Fruit fly (Drosophila melanogaster) whole organism, wandering third instar larva: ENCODE data around the gene Lsd-1.

Experiments used
- Abd-B ChIP-seq: fragments of >200 bp; optimal IDR thresholded peaks from 2 replicates; lab custom pipeline; 2017; ENCODE audit warnings: missing biosample characterization, missing genetic modification characterization
- CG32264 ChIP-seq: fragments of 200-800 bp; sonication (Bioruptor generic); optimal IDR thresholded peaks from 2 replicates; lab custom pipeline; 2016; ENCODE audit warnings: missing biosample characterization, missing genetic modification characterization
- CG9705 ChIP-seq: fragments of 200-800 bp; sonication (Bioruptor generic); optimal IDR thresholded peaks from 2 replicates; lab custom pipeline; 2018; ENCODE audit warnings: missing biosample characterization, mild to moderate bottlenecking, missing genetic modification characterization
- CrebA ChIP-seq: fragments of 200-800 bp; sonication (Bioruptor generic); optimal IDR thresholded peaks from 2 replicates; lab custom pipeline; 2016; ENCODE audit warnings: missing biosample characterization, mild to moderate bottlenecking, missing genetic modification characterization, borderline replicate concordance
- Dfd ChIP-seq: fragments of >200 bp; optimal IDR thresholded peaks from 2 replicates; lab custom pipeline; 2017; ENCODE audit warnings: missing biosample characterization, missing genetic modification characterization
- Dif ChIP-seq: fragments of 200-275, 200-300 bp; sonication (Bioruptor generic); optimal IDR thresholded peaks from 2 replicates; lab custom pipeline; 2018; ENCODE audit warnings: missing biosample characterization, missing genetic modification characterization; ENCODE audit not compliant: partially characterized antibody
- GATAd ChIP-seq: sonication (Bioruptor generic); optimal IDR thresholded peaks from 2 replicates; lab custom pipeline; 2016; ENCODE audit warnings: missing biosample characterization, missing genetic modification characterization
- HLH106 ChIP-seq: fragments of 200-800 bp; optimal IDR thresholded peaks from 3 replicates; lab custom pipeline; 2019; ENCODE audit warnings: missing biosample characterization, mild to moderate bottlenecking, missing genetic modification characterization, moderate library complexity
- Hnf4 ChIP-seq: fragments of 200-800 bp; sonication (Bioruptor generic); optimal IDR thresholded peaks from 2 replicates; lab custom pipeline; 2016; ENCODE audit warnings: missing biosample characterization, mild to moderate bottlenecking, missing genetic modification characterization
- Hr78 ChIP-seq: fragments of >200 bp; optimal IDR thresholded peaks from 2 replicates; lab custom pipeline; 2017; ENCODE audit warnings: missing biosample characterization, missing genetic modification characterization
- Hr83 ChIP-seq: fragments of 200-300 bp; sonication (Bioruptor generic); optimal IDR thresholded peaks from 2 replicates; lab custom pipeline; 2016; ENCODE audit warnings: missing biosample characterization, mild to moderate bottlenecking, missing genetic modification characterization, moderate library complexity; ENCODE audit not compliant: poor library complexity, severe bottlenecking
- Jra ChIP-seq: sonication (Bioruptor generic); optimal IDR thresholded peaks from 2 replicates; lab custom pipeline; 2016; ENCODE audit warnings: missing biosample characterization, missing genetic modification characterization
- Mio ChIP-seq: sonication (Bioruptor generic); optimal IDR thresholded peaks from 2 replicates; lab custom pipeline; 2016; ENCODE audit warnings: missing biosample characterization, missing genetic modification characterization
- Myc ChIP-seq: fragments of >200 bp; optimal IDR thresholded peaks from 2 replicates; lab custom pipeline; 2017
- N ChIP-seq: fragments of >200 bp; optimal IDR thresholded peaks from 2 replicates; lab custom pipeline; 2018; ENCODE audit warnings: missing biosample characterization, missing external identifiers, missing genetic modification characterization
- OdsH ChIP-seq: fragments of 200-800 bp; sonication (Bioruptor generic); optimal IDR thresholded peaks from 2 replicates; lab custom pipeline; 2016; ENCODE audit warnings: missing biosample characterization, mild to moderate bottlenecking, missing genetic modification characterization
- Rel ChIP-seq, 2 experiments: fragments of 200-800 bp; sonication (Bioruptor generic) in 1 of 2; optimal IDR thresholded peaks; 2 replicates in 1 of 2; 3 replicates in 1 of 2; lab custom pipeline; 2016 to 2019; ENCODE audit warnings: mild to moderate bottlenecking in 2 of 2, missing biosample characterization in 2 of 2, missing genetic modification characterization in 2 of 2, moderate library complexity in 1 of 2
- Sp1 ChIP-seq: fragments of 200-800 bp; sonication (Bioruptor generic); optimal IDR thresholded peaks from 3 replicates; lab custom pipeline; 2019; ENCODE audit warnings: missing biosample characterization, mild to moderate bottlenecking, missing genetic modification characterization, moderate library complexity
- Vsx2 ChIP-seq: fragments of 200-300, 225-300 bp; sonication (Bioruptor generic); optimal IDR thresholded peaks from 2 replicates; lab custom pipeline; 2018; ENCODE audit warnings: missing biosample characterization, missing genetic modification characterization; ENCODE audit not compliant: partially characterized antibody
- br ChIP-seq: fragments of 200-800 bp; sonication (Bioruptor generic); optimal IDR thresholded peaks from 2 replicates; lab custom pipeline; 2016; ENCODE audit warnings: missing biosample characterization, missing genetic modification characterization
- brk ChIP-seq: fragments of 200-800 bp; sonication (Bioruptor generic); optimal IDR thresholded peaks from 2 replicates; lab custom pipeline; 2016; ENCODE audit warnings: missing biosample characterization, mild to moderate bottlenecking, missing genetic modification characterization
- dl ChIP-seq, 2 experiments: fragments of 175-275, 200-275 bp in 1 of 2; fragments of 200-275 bp in 1 of 2; sonication (Bioruptor generic); optimal IDR thresholded peaks; lab custom pipeline; 2018; ENCODE audit warnings: mild to moderate bottlenecking in 2 of 2, missing biosample characterization in 2 of 2, missing genetic modification characterization in 2 of 2, moderate library complexity in 2 of 2; ENCODE audit not compliant: partially characterized antibody in 2 of 2, insufficient read depth in 1 of 2
- dmrt93B ChIP-seq: fragments of 200-800 bp; sonication (Bioruptor generic); optimal IDR thresholded peaks from 2 replicates; lab custom pipeline; 2018; ENCODE audit warnings: missing biosample characterization, mild to moderate bottlenecking, missing genetic modification characterization
- ey ChIP-seq: fragments of 200-800 bp; sonication (Bioruptor generic); optimal IDR thresholded peaks from 2 replicates; lab custom pipeline; 2016; ENCODE audit warnings: missing biosample characterization, missing genetic modification characterization
- foxo ChIP-seq, 2 experiments: fragments of 200-800 bp; sonication (Bioruptor generic); optimal IDR thresholded peaks; 2 replicates in 1 of 2; 3 replicates in 1 of 2; lab custom pipeline; 2016 to 2017; ENCODE audit warnings: missing biosample characterization in 2 of 2, missing genetic modification characterization in 2 of 2
- fru ChIP-seq: fragments of 200-800 bp; sonication (Bioruptor generic); optimal IDR thresholded peaks from 3 replicates; lab custom pipeline; 2016; ENCODE audit warnings: missing biosample characterization, mild to moderate bottlenecking, missing genetic modification characterization
- h ChIP-seq: fragments of 200-800 bp; sonication (Bioruptor generic); optimal IDR thresholded peaks from 3 replicates; lab custom pipeline; 2016; ENCODE audit warnings: missing biosample characterization, mild to moderate bottlenecking, missing genetic modification characterization
- jim ChIP-seq: fragments of 175-275, 200-325 bp; sonication (Bioruptor generic); optimal IDR thresholded peaks from 2 replicates; lab custom pipeline; 2016; ENCODE audit warnings: missing biosample characterization, mild to moderate bottlenecking, missing genetic modification characterization
- lola ChIP-seq: fragments of >200 bp; optimal IDR thresholded peaks from 2 replicates; lab custom pipeline; 2017; ENCODE audit warnings: missing biosample characterization, missing genetic modification characterization
- pan ChIP-seq: fragments of >200 bp; optimal IDR thresholded peaks from 2 replicates; lab custom pipeline; 2017
- psq ChIP-seq: fragments of 200-800 bp; sonication (Bioruptor generic); optimal IDR thresholded peaks from 3 replicates; lab custom pipeline; 2017; ENCODE audit warnings: missing biosample characterization, mild to moderate bottlenecking, missing genetic modification characterization, moderate library complexity
- rgr ChIP-seq: fragments of 200-800 bp; sonication (Bioruptor generic); optimal IDR thresholded peaks from 3 replicates; lab custom pipeline; 2016; ENCODE audit warnings: missing biosample characterization, mild to moderate bottlenecking, missing genetic modification characterization
- sage ChIP-seq: fragments of 200-800 bp; sonication (Bioruptor generic); optimal IDR thresholded peaks from 2 replicates; lab custom pipeline; 2016; ENCODE audit warnings: missing biosample characterization, mild to moderate bottlenecking, missing genetic modification characterization
- sv ChIP-seq: fragments of 200-800 bp; sonication (Bioruptor generic); optimal IDR thresholded peaks from 3 replicates; lab custom pipeline; 2016; ENCODE audit warnings: missing biosample characterization, missing genetic modification characterization
- tai ChIP-seq: sonication (Bioruptor generic); optimal IDR thresholded peaks from 2 replicates; lab custom pipeline; 2016; ENCODE audit warnings: missing biosample characterization, missing genetic modification characterization
- usp ChIP-seq: fragments of >200 bp; optimal IDR thresholded peaks from 2 replicates; lab custom pipeline; 2017; ENCODE audit warnings: missing biosample characterization, missing genetic modification characterization
- woc ChIP-seq: sonication (Bioruptor generic); optimal IDR thresholded peaks from 2 replicates; lab custom pipeline; 2016; ENCODE audit warnings: missing biosample characterization, mild to moderate bottlenecking, missing genetic modification characterization

Gene Lsd-1

dm6 chr3R:23721936-23722335 lies 41.7 kb upstream of the Lsd-1 start (continued):
- TF ChIP-seq rgr (GFP tag; lab: Kevin White, UChicago) (peak; percentile 17), sv (GFP tag; lab: Kevin White, UChicago) (no peak), dl (GFP tag; optimal IDR thresholded peaks at IDR 0.05; lab: Kevin White, UChicago; ENCODE audit: insufficient read depth in 1 of 2, partially characterized antibody in 2 of 2) (no peak), HLH106 (tag; lab: Kevin White, UChicago) (peak; percentile 39)

- peak; percentile 88 for TF ChIP-seq Dif (GFP tag; lab: Kevin White, UChicago)
- TF ChIP-seq psq (GFP tag; lab: Kevin White, UChicago): peak; percentile 85
- peak; percentile 69 for TF ChIP-seq brk (GFP tag; lab: Kevin White, UChicago)
- TF ChIP-seq dmrt93B (GFP tag; lab: Kevin White, UChicago): peak; percentile 35
- TF ChIP-seq Hr78 (GFP tag; lab: Kevin White, UChicago): no peak
- peak; percentile 76 for TF ChIP-seq HLH106 (tag; lab: Kevin White, UChicago)
- peak; percentile 21 for TF ChIP-seq CG9705 (GFP tag; lab: Kevin White, UChicago)
- no peak for TF ChIP-seq jim
- no peak for TF ChIP-seq Rel (GFP tag; optimal IDR thresholded peaks at IDR 0.05; lab: Kevin White, UChicago)
- peak; percentile 2 for TF ChIP-seq Rel (tag; optimal IDR thresholded peaks at IDR 0.05; lab: Kevin White, UChicago)
- TF ChIP-seq fru (GFP tag; lab: Kevin White, UChicago): peak; percentile 81
- TF ChIP-seq tai: peak; percentile 7
- TF ChIP-seq CG32264: no peak
- no peak for TF ChIP-seq Mio (GFP tag; lab: Kevin White, UChicago)
- TF ChIP-seq h (GFP tag; lab: Kevin White, UChicago): peak; percentile 76
- peak; percentile 53 for TF ChIP-seq woc
- TF ChIP-seq Sp1: peak; percentile 93
- TF ChIP-seq Hnf4 (GFP tag; lab: Kevin White, UChicago): peak; percentile 52
- peak in 1 of 2 experiments; percentile 91 for TF ChIP-seq foxo (GFP tag; optimal IDR thresholded peaks at IDR 0.05; lab: Kevin White, UChicago)
- TF ChIP-seq Vsx2 (GFP tag; lab: Kevin White, UChicago): peak; percentile 18
- no peak for TF ChIP-seq Myc (lab: Kevin White, UChicago)
- peak; percentile 43 for TF ChIP-seq ey (GFP tag; lab: Kevin White, UChicago)
- no peak for TF ChIP-seq CrebA (GFP tag; lab: Kevin White, UChicago)
- peak; percentile 50 to 80 for TF ChIP-seq dl (GFP tag; optimal IDR thresholded peaks at IDR 0.05; lab: Kevin White, UChicago; ENCODE audit: insufficient read depth in 1 of 2, partially characterized antibody in 2 of 2)
- no peak for TF ChIP-seq Dfd (GFP tag; lab: Kevin White, UChicago)
- TF ChIP-seq usp (GFP tag; lab: Kevin White, UChicago): no peak
- TF ChIP-seq lola: no peak
- TF ChIP-seq GATAd: no peak
- peak; percentile 91 for TF ChIP-seq OdsH (GFP tag; lab: Kevin White, UChicago)
- peak; percentile 85 for TF ChIP-seq rgr (GFP tag; lab: Kevin White, UChicago)
- TF ChIP-seq Abd-B: no peak
Measured at dm6 chr3R:23722680-23723372, 40.8 kb upstream of the Lsd-1 start, which contains the start of gene CG10365. Gene CG10365, plus strand, starts transcription at chr3R:23723331.

- no peak for TF ChIP-seq dmrt93B (GFP tag; lab: Kevin White, UChicago)
- TF ChIP-seq brk (GFP tag; lab: Kevin White, UChicago): no peak
- no peak for TF ChIP-seq lola
- TF ChIP-seq Dif (GFP tag; lab: Kevin White, UChicago): peak; percentile 74
- TF ChIP-seq tai: peak; percentile 51
- peak; percentile 22 to 38 for TF ChIP-seq dl (GFP tag; optimal IDR thresholded peaks at IDR 0.05; lab: Kevin White, UChicago; ENCODE audit: insufficient read depth in 1 of 2, partially characterized antibody in 2 of 2)
- no peak for TF ChIP-seq Rel (GFP tag; optimal IDR thresholded peaks at IDR 0.05; lab: Kevin White, UChicago)
- no peak for TF ChIP-seq Rel (tag; optimal IDR thresholded peaks at IDR 0.05; lab: Kevin White, UChicago)
- TF ChIP-seq HLH106 (tag; lab: Kevin White, UChicago): peak; percentile 10
- peak; percentile 70 for TF ChIP-seq Hr83 (GFP tag; lab: Kevin White, UChicago)
- TF ChIP-seq woc: no peak
- TF ChIP-seq Dfd (GFP tag; lab: Kevin White, UChicago): no peak
- TF ChIP-seq CG9705 (GFP tag; lab: Kevin White, UChicago): no peak
- TF ChIP-seq N (GFP tag; lab: Kevin White, UChicago): no peak
- peak; percentile 45 for TF ChIP-seq h (GFP tag; lab: Kevin White, UChicago)
- peak; percentile 15 for TF ChIP-seq rgr (GFP tag; lab: Kevin White, UChicago)
- no peak for TF ChIP-seq Myc (lab: Kevin White, UChicago)
- peak; percentile 2 for TF ChIP-seq Sp1
- TF ChIP-seq Jra (GFP tag; lab: Kevin White, UChicago): peak; percentile 17
- no peak for TF ChIP-seq sv (GFP tag; lab: Kevin White, UChicago)
- TF ChIP-seq GATAd: no peak
- TF ChIP-seq ey (GFP tag; lab: Kevin White, UChicago): no peak
- no peak for TF ChIP-seq Mio (GFP tag; lab: Kevin White, UChicago)
- TF ChIP-seq fru (GFP tag; lab: Kevin White, UChicago): peak; percentile 24
- no peak for TF ChIP-seq CrebA (GFP tag; lab: Kevin White, UChicago)
- TF ChIP-seq pan (lab: Kevin White, UChicago): no peak
- TF ChIP-seq br (GFP tag; lab: Kevin White, UChicago): peak; percentile 11
- TF ChIP-seq jim: no peak
- TF ChIP-seq Hr78 (GFP tag; lab: Kevin White, UChicago): no peak
- TF ChIP-seq usp (GFP tag; lab: Kevin White, UChicago): no peak
- TF ChIP-seq sage (GFP tag; lab: Kevin White, UChicago): peak; percentile 34
- no peak for TF ChIP-seq CG32264
- no peak for TF ChIP-seq OdsH (GFP tag; lab: Kevin White, UChicago)
- TF ChIP-seq Vsx2 (GFP tag; lab: Kevin White, UChicago): no peak
- TF ChIP-seq psq (GFP tag; lab: Kevin White, UChicago): no peak
- no peak for TF ChIP-seq Hnf4 (GFP tag; lab: Kevin White, UChicago)
Measured at dm6 chr3R:23723381-23724034, 40.1 kb upstream of the Lsd-1 start.
